Worm (Caenorhabditis elegans) whole organism, L4 larva: Measurements from ENCODE around the gene Y48C3A.5.
A peak's percentile ranks its signal among the peaks of the same experiment; 100 is the strongest.

ENCODE experiments used
- F44E2.7 ChIP-seq: fragments of 200-800 bp; sonication (Bioruptor generic); IDR thresholded peaks from 2 replicates; pipeline ENCODE4 v2.1.2; 2022; ENCODE audit warnings: missing genetic modification characterization, missing compliant biosample characterization
- R02D3.7 ChIP-seq: fragments of 150-350 bp; sonication (generic microtip); optimal IDR thresholded peaks from 3 replicates; lab custom pipeline; 2014; ENCODE audit warnings: missing biosample characterization, missing genetic modification characterization
- T20F7.1 ChIP-seq: fragments of 200-800 bp; sonication (Bioruptor generic); optimal IDR thresholded peaks from 2 replicates; lab custom pipeline; 2018; ENCODE audit warnings: mild to moderate bottlenecking, missing genetic modification characterization, missing compliant biosample characterization
- Y48G9A.11 ChIP-seq: fragments of 200-800 bp; sonication (Bioruptor generic); IDR thresholded peaks from 2 replicates; pipeline ENCODE4 v1.3.6; 2022; ENCODE audit warnings: missing genetic modification reagents, missing genetic modification characterization, missing compliant biosample characterization
- aha-1 ChIP-seq: fragments of 150-350 bp; peaks from one replicate; lab custom pipeline; 2014; ENCODE audit warnings: missing biosample characterization, missing genetic modification characterization
- attf-4 ChIP-seq: sonication (generic microtip); optimal IDR thresholded peaks from 3 replicates; lab custom pipeline; 2017; ENCODE audit warnings: missing biosample characterization, missing genetic modification characterization
- ceh-28 ChIP-seq: fragments of 150-350 bp; optimal IDR thresholded peaks from 2 replicates; lab custom pipeline; 2014; ENCODE audit warnings: missing biosample characterization, missing genetic modification reagents, missing genetic modification characterization
- ceh-32 ChIP-seq: sonication (generic microtip); optimal IDR thresholded peaks from 2 replicates; lab custom pipeline; 2016; ENCODE audit warnings: mild to moderate bottlenecking, missing genetic modification characterization, missing compliant biosample characterization; ENCODE audit not compliant: poor library complexity
- ceh-44 ChIP-seq: fragments of 200-800 bp; sonication (Bioruptor generic); IDR thresholded peaks from 2 replicates; pipeline ENCODE4 v1.3.6; 2022; ENCODE audit warnings: missing genetic modification reagents, missing genetic modification characterization, missing compliant biosample characterization
- ceh-82 ChIP-seq: sonication (generic microtip); optimal IDR thresholded peaks from 2 replicates; lab custom pipeline; 2017; ENCODE audit warnings: missing biosample characterization, missing genetic modification characterization
- dmd-8 ChIP-seq: fragments of 200-800 bp; sonication (Bioruptor generic); IDR thresholded peaks from 2 replicates; pipeline ENCODE4 v1.3.6; 2022; ENCODE audit warnings: missing genetic modification characterization, missing compliant biosample characterization
- dmd-9 ChIP-seq: fragments of 200-800 bp; sonication (Bioruptor generic); IDR thresholded peaks from 2 replicates; pipeline ENCODE4 v1.3.6; 2022; ENCODE audit warnings: missing genetic modification reagents, missing genetic modification characterization, missing compliant biosample characterization
- dve-1 ChIP-seq: sonication (generic microtip); optimal IDR thresholded peaks from 2 replicates; lab custom pipeline; 2017; ENCODE audit warnings: antibody characterized with exemption, mild to moderate bottlenecking, missing genetic modification characterization, missing compliant biosample characterization; ENCODE audit not compliant: insufficient read depth
- fkh-10 ChIP-seq: fragments of 150-350 bp; optimal IDR thresholded peaks from 2 replicates; lab custom pipeline; 2014; ENCODE audit warnings: missing biosample characterization, missing genetic modification reagents, missing genetic modification characterization
- hif-1 ChIP-seq, 2 experiments: sonication (generic microtip); optimal IDR thresholded peaks; 2 replicates each; lab custom pipeline; 2016 to 2017; ENCODE audit warnings: missing compliant biosample characterization in 2 of 2, missing genetic modification characterization in 2 of 2, missing genetic modification reagents in 2 of 2, missing genotype in 2 of 2, mild to moderate bottlenecking in 1 of 2
- hlh-11 ChIP-seq: fragments of 200-800 bp; sonication (Bioruptor generic); optimal IDR thresholded peaks from 2 replicates; lab custom pipeline; 2018; ENCODE audit warnings: mild to moderate bottlenecking, missing genetic modification characterization, missing compliant biosample characterization
- jun-1 ChIP-seq: fragments of 150-350 bp; optimal IDR thresholded peaks from 2 replicates; lab custom pipeline; 2014; ENCODE audit warnings: missing biosample characterization, missing genetic modification reagents, missing genetic modification characterization
- lim-7 ChIP-seq: fragments of 200-800 bp; sonication (Bioruptor generic); IDR thresholded peaks from 2 replicates; pipeline ENCODE4 v1.3.6; 2022; ENCODE audit warnings: missing genetic modification characterization, missing compliant biosample characterization
- lin-1 ChIP-seq: fragments of 200-800 bp; sonication (Bioruptor generic); IDR thresholded peaks from 2 replicates; pipeline ENCODE4 v1.3.6; 2022; ENCODE audit warnings: missing genetic modification reagents, missing genetic modification characterization, missing compliant biosample characterization
- lsy-2 ChIP-seq, 2 experiments: fragments of 150-350 bp in 1 of 2; sonication (generic microtip) in 1 of 2; optimal IDR thresholded peaks; 2 replicates each; lab custom pipeline; 2014 to 2017; ENCODE audit warnings: missing biosample characterization in 2 of 2, missing genetic modification characterization in 2 of 2
- madf-9 ChIP-seq: fragments of 200-800 bp; sonication (Bioruptor generic); conservative IDR thresholded peaks from 2 replicates; pipeline ENCODE4 v1.3.6; 2022; ENCODE audit warnings: missing genetic modification reagents, missing genetic modification characterization, missing compliant biosample characterization
- mxl-2 ChIP-seq: fragments of 200-800 bp; sonication (Bioruptor generic); conservative IDR thresholded peaks from 2 replicates; pipeline ENCODE4 v1.3.6; 2022; ENCODE audit warnings: missing genetic modification reagents, missing genetic modification characterization, missing compliant biosample characterization
- mxl-3 ChIP-seq: fragments of 200-800 bp; sonication (Bioruptor generic); optimal IDR thresholded peaks from 2 replicates; lab custom pipeline; 2018; ENCODE audit warnings: mild to moderate bottlenecking, missing genetic modification characterization, missing compliant biosample characterization
- nhr-28 ChIP-seq: fragments of 150-350 bp; optimal IDR thresholded peaks from 2 replicates; lab custom pipeline; 2014; ENCODE audit warnings: missing biosample characterization, missing genetic modification characterization
- nhr-41 ChIP-seq: fragments of 200-800 bp; sonication (Bioruptor generic); IDR thresholded peaks from 2 replicates; pipeline ENCODE4 v1.3.6; 2022; ENCODE audit warnings: missing genetic modification reagents, missing genetic modification characterization, missing compliant biosample characterization
- nhr-42 ChIP-seq: fragments of 200-800 bp; sonication (Bioruptor generic); IDR thresholded peaks from 2 replicates; pipeline ENCODE4 v1.3.6; 2022; ENCODE audit warnings: missing genetic modification characterization, missing compliant biosample characterization
- pha-4 ChIP-seq, 2 experiments: fragments of 150-350 bp in 1 of 2; fragments of 200-800 bp in 1 of 2; sonication (Bioruptor generic) in 1 of 2; IDR thresholded peaks in 1 of 2; optimal IDR thresholded peaks in 1 of 2; 2 replicates each; pipeline versions ENCODE4 v1.3.6 to Lab custom; 2014 to 2022; ENCODE audit warnings: missing genetic modification characterization in 2 of 2, missing genetic modification reagents in 2 of 2, missing biosample characterization in 1 of 2, missing compliant biosample characterization in 1 of 2
- php-3 ChIP-seq: fragments of 200-800 bp; sonication (Bioruptor generic); IDR thresholded peaks from 2 replicates; pipeline ENCODE4 v1.3.6; 2022; ENCODE audit warnings: missing genetic modification reagents, missing genetic modification characterization, missing compliant biosample characterization
- pqm-1 ChIP-seq: sonication (generic microtip); optimal IDR thresholded peaks from 2 replicates; lab custom pipeline; 2017; ENCODE audit warnings: missing biosample characterization, missing genetic modification characterization
- rbr-2 ChIP-seq: sonication (generic microtip); optimal IDR thresholded peaks from 2 replicates; lab custom pipeline; 2016; ENCODE audit warnings: missing genotype, missing genetic modification characterization, missing compliant biosample characterization
- set-16 ChIP-seq: fragments of 200-800 bp; sonication (Bioruptor generic); IDR thresholded peaks from 2 replicates; pipeline ENCODE4 v1.3.6; 2022; ENCODE audit warnings: missing genetic modification reagents, missing genetic modification characterization, missing compliant biosample characterization
- snpc-1.2 ChIP-seq: fragments of 200-800 bp; sonication (Bioruptor generic); IDR thresholded peaks from 2 replicates; pipeline ENCODE4 v1.3.6; 2022; ENCODE audit warnings: missing genetic modification reagents, missing genetic modification characterization, missing compliant biosample characterization
- tag-97 ChIP-seq: fragments of 200-800 bp; sonication (Bioruptor generic); IDR thresholded peaks from 2 replicates; pipeline ENCODE4 v1.3.6; 2022; ENCODE audit warnings: missing genetic modification characterization, missing compliant biosample characterization
- unc-62 ChIP-seq, 3 experiments: fragments of 150-350 bp in 1 of 3; sonication (generic microtip); optimal IDR thresholded peaks in 2 of 3; peaks in 1 of 3; 1 replicate in 1 of 3; 2 replicates in 2 of 3; lab custom pipeline; 2014 to 2017; ENCODE audit warnings: missing biosample characterization in 3 of 3, missing genetic modification characterization in 3 of 3, missing genetic modification reagents in 3 of 3, missing genotype in 1 of 3
- zip-2 ChIP-seq: fragments of 150-350 bp; optimal IDR thresholded peaks from 2 replicates; lab custom pipeline; 2014; ENCODE audit warnings: missing biosample characterization, missing genetic modification characterization
- ztf-11 ChIP-seq: fragments of 150-350 bp; optimal IDR thresholded peaks from 2 replicates; lab custom pipeline; 2014; ENCODE audit warnings: missing biosample characterization, missing genetic modification characterization

The Y48C3A.5 gene

ce11 chrII:13316630-13317029 is 45.8 kb downstream of the Y48C3A.5 start:
- TF ChIP-seq lsy-2 (tag; optimal IDR thresholded peaks at IDR 0.05; lab: Kevin White, UChicago) (no peak), dmd-9 (0 out of 2 replicates have a peak, but pooled peaks have one; percentile 13), snpc-1.2 (no peak), nhr-28 (tag; lab: Kevin White, UChicago) (no peak), mxl-2 (no peak), set-16 (GFP tag; lab: Robert Waterston, UW) (peak; percentile 84)

ce11 chrII:13320811-13321210 is 49.9 kb downstream of the Y48C3A.5 start, which contains the start of gene mac-1:
TSS of gene mac-1 (minus strand) at chrII:13320911.
- no peak for TF ChIP-seq nhr-42 (GFP tag; lab: Robert Waterston, UW)
- no peak for TF ChIP-seq R02D3.7
- TF ChIP-seq T20F7.1: no peak
- no peak for TF ChIP-seq dve-1 (tag; lab: Kevin White, UChicago)
- TF ChIP-seq fkh-10 (GFP tag; lab: Kevin White, UChicago): no peak
- TF ChIP-seq ztf-11 (tag; lab: Kevin White, UChicago): no peak
- no peak for TF ChIP-seq ceh-82
- no peak for TF ChIP-seq nhr-41 (GFP tag; lab: Robert Waterston, UW)
- no peak for TF ChIP-seq nhr-28 (tag; lab: Kevin White, UChicago)
- TF ChIP-seq jun-1 (tag; lab: Kevin White, UChicago): no peak

ce11 chrII:13321235-13321634 is 50.4 kb downstream of the Y48C3A.5 start:
- TF ChIP-seq unc-62 (GFP tag; optimal IDR thresholded peaks at IDR 0.05 in 1 of 2; lab: Kevin White, UChicago) (no peak), unc-62 (tag; optimal IDR thresholded peaks at IDR 0.05; lab: Kevin White, UChicago) (no peak), ceh-44 (no peak), aha-1 (tag; lab: Kevin White, UChicago) (peak; percentile 34)
- TF ChIP-seq, all 104 proteins: peak for 1

- peak; percentile 88 for TF ChIP-seq set-16 (GFP tag; lab: Robert Waterston, UW)
- no peak for TF ChIP-seq ztf-11 (tag; lab: Kevin White, UChicago)
- TF ChIP-seq lin-1 (GFP tag; lab: Robert Waterston, UW): no peak
- TF ChIP-seq rbr-2 (tag; lab: Kevin White, UChicago): no peak
- peak; percentile 75 for TF ChIP-seq aha-1 (tag; lab: Kevin White, UChicago)
- no peak for TF ChIP-seq dmd-8 (GFP tag; lab: Robert Waterston, UW)
- no peak for TF ChIP-seq tag-97
- no peak for TF ChIP-seq F44E2.7 (GFP tag; lab: Robert Waterston, UW)
Observed at ce11 chrII:13325290-13325689, 54.4 kb downstream of the Y48C3A.5 start.

ce11 chrII:13326478-13326877 is 55.6 kb downstream of the Y48C3A.5 start:
- no peak for TF ChIP-seq hif-1 (tag; optimal IDR thresholded peaks at IDR 0.05; lab: Kevin White, UChicago)
- TF ChIP-seq aha-1 (tag; lab: Kevin White, UChicago): peak; percentile 91
- peak; percentile 41; the same call in 1 of the 2 replicates for TF ChIP-seq set-16 (GFP tag; lab: Robert Waterston, UW)
- TF ChIP-seq, all 104 proteins: peak for 2

- TF ChIP-seq zip-2 (tag; lab: Kevin White, UChicago): no peak
- TF ChIP-seq set-16 (GFP tag; lab: Robert Waterston, UW): peak; percentile 66
Observed at ce11 chrII:13330359-13330758, 59.5 kb downstream of the Y48C3A.5 start, which contains the start of gene sam-10. TSS of gene sam-10 (minus strand) at chrII:13330525.

- no peak for TF ChIP-seq lim-7 (GFP tag; lab: Robert Waterston, UW)
- peak; percentile 79 for TF ChIP-seq mxl-3 (GFP tag; lab: Kevin White, UChicago)
- no peak for TF ChIP-seq hif-1 (tag; optimal IDR thresholded peaks at IDR 0.05; lab: Kevin White, UChicago)
- TF ChIP-seq attf-4 (tag; lab: Kevin White, UChicago): no peak
- no peak for TF ChIP-seq ceh-32 (tag; lab: Kevin White, UChicago)
- no peak for TF ChIP-seq madf-9 (GFP tag; lab: Robert Waterston, UW)
- TF ChIP-seq pqm-1 (tag; lab: Kevin White, UChicago): peak; percentile 22
- TF ChIP-seq php-3: no peak
- TF ChIP-seq ceh-28 (tag; lab: Kevin White, UChicago): no peak
- no peak for TF ChIP-seq nhr-41 (GFP tag; lab: Robert Waterston, UW)
- TF ChIP-seq nhr-28 (tag; lab: Kevin White, UChicago): peak; percentile 73
- TF ChIP-seq T20F7.1: no peak
- TF ChIP-seq pha-4 (GFP tag; IDR thresholded peaks at IDR 0.05; lab: Robert Waterston, UW): no peak
- peak; percentile 52 for TF ChIP-seq pha-4 (tag; optimal IDR thresholded peaks at IDR 0.05; lab: Kevin White, UChicago)
- TF ChIP-seq hlh-11 (tag; lab: Kevin White, UChicago): peak; percentile 47
- no peak for TF ChIP-seq Y48G9A.11
Observed at ce11 chrII:13333103-13333764, 62.4 kb downstream of the Y48C3A.5 start.
